Worm (Caenorhabditis elegans): Measurements from ENCODE around the gene angl-1.

- no peak for TF ChIP-seq him-1 (tag; optimal IDR thresholded peaks at IDR 0.05)
- TF ChIP-seq dao-5 (tag; optimal IDR thresholded peaks at IDR 0.05) = no peak
Measured at ce11 chrV:2706379-2706778, 53.5 kb downstream of the angl-1 start.
